Fruit fly (Drosophila melanogaster) whole organism, embryonic: ENCODE measurements around the gene CG9682.

Source experiments
- Blimp-1 ChIP-seq: fragments of 200-800 bp; sonication (Bioruptor generic); optimal IDR thresholded peaks from 3 replicates; lab custom pipeline; 2018; ENCODE audit warnings: missing biosample characterization, missing genetic modification characterization, mild to moderate bottlenecking, moderate library complexity, missing genetic modification reagents
- CG1024 ChIP-seq: fragments of 200-800 bp; sonication (Bioruptor generic); IDR thresholded peaks from 2 replicates; pipeline ENCODE4 v1.3.6; 2022; ENCODE audit warnings: missing biosample characterization, missing genetic modification characterization
- CG10959 ChIP-seq: fragments of 200-800 bp; sonication (Bioruptor generic); IDR thresholded peaks from 2 replicates; pipeline ENCODE4 v1.3.6; 2022; ENCODE audit warnings: missing biosample characterization, missing genetic modification characterization
- CG13424 ChIP-seq: fragments of 200-800 bp; sonication (Bioruptor generic); optimal IDR thresholded peaks from 2 replicates; lab custom pipeline; 2019; ENCODE audit warnings: missing biosample characterization, mild to moderate bottlenecking, missing genetic modification characterization, moderate library complexity
- CG15269 ChIP-seq: fragments of 200-800 bp; sonication (Bioruptor generic); optimal IDR thresholded peaks from 2 replicates; lab custom pipeline; 2018; ENCODE audit warnings: missing biosample characterization, mild to moderate bottlenecking, missing genetic modification characterization, moderate library complexity
- CG17328 ChIP-seq: fragments of 200-800 bp; sonication (Bioruptor generic); IDR thresholded peaks from 2 replicates; pipeline ENCODE4 v1.3.6; 2022; ENCODE audit warnings: missing biosample characterization, missing genetic modification characterization
- CG2678 ChIP-seq: fragments of 200-800 bp; sonication (Bioruptor generic); optimal IDR thresholded peaks from 3 replicates; lab custom pipeline; 2019; ENCODE audit warnings: missing biosample characterization, mild to moderate bottlenecking, missing genetic modification characterization, moderate library complexity
- CG31441 ChIP-seq: fragments of 200-800 bp; sonication (Bioruptor generic); IDR thresholded peaks from 2 replicates; pipeline ENCODE4 v1.3.6; 2022; ENCODE audit warnings: missing biosample characterization, missing genetic modification characterization
- CG32532 ChIP-seq: fragments of 200-800 bp; sonication (Bioruptor generic); IDR thresholded peaks from 2 replicates; pipeline ENCODE4 v1.3.6; 2022; ENCODE audit warnings: missing biosample characterization, missing genetic modification characterization
- CG4707 ChIP-seq: fragments of 200-800 bp; sonication (Bioruptor generic); optimal IDR thresholded peaks from 2 replicates; lab custom pipeline; 2018; ENCODE audit warnings: missing biosample characterization, mild to moderate bottlenecking, missing genetic modification characterization, moderate library complexity
- CG5180 ChIP-seq: fragments of 200-800 bp; sonication (Bioruptor generic); optimal IDR thresholded peaks from 3 replicates; lab custom pipeline; 2017; ENCODE audit warnings: missing biosample characterization, missing genetic modification characterization, mild to moderate bottlenecking, moderate library complexity, missing genetic modification reagents
- CG6272 ChIP-seq: fragments of 200-800 bp; sonication (Bioruptor generic); IDR thresholded peaks from 2 replicates; pipeline ENCODE4 v1.3.6; 2022; ENCODE audit warnings: missing biosample characterization, missing genetic modification characterization
- CG6689 ChIP-seq: fragments of 200-800 bp; sonication (Bioruptor generic); IDR thresholded peaks from 2 replicates; pipeline ENCODE4 v1.3.6; 2022; ENCODE audit warnings: missing biosample characterization, missing genetic modification characterization
- CG7839 ChIP-seq: fragments of 200-800 bp; sonication (Bioruptor generic); optimal IDR thresholded peaks from 3 replicates; lab custom pipeline; 2018; ENCODE audit warnings: missing biosample characterization, mild to moderate bottlenecking, missing genetic modification characterization, moderate library complexity
- CG8388 ChIP-seq: fragments of 200-800 bp; sonication (Bioruptor generic); optimal IDR thresholded peaks from 2 replicates; lab custom pipeline; 2019; ENCODE audit warnings: missing biosample characterization, mild to moderate bottlenecking, missing genetic modification characterization, moderate library complexity
- CG8478 ChIP-seq: fragments of >200 bp; optimal IDR thresholded peaks from 2 replicates; lab custom pipeline; 2018
- CTCF ChIP-seq: fragments of 200-800 bp; sonication (Bioruptor generic); optimal IDR thresholded peaks from 2 replicates; lab custom pipeline; 2017; ENCODE audit warnings: missing biosample characterization, mild to moderate bottlenecking, missing genetic modification characterization, moderate library complexity
- CkIIα-i1 ChIP-seq: fragments of 200-800 bp; sonication (Bioruptor generic); IDR thresholded peaks from 2 replicates; pipeline ENCODE4 v1.3.6; 2022; ENCODE audit warnings: missing biosample characterization, missing genetic modification characterization
- D19A ChIP-seq: fragments of 200-800 bp; optimal IDR thresholded peaks from 3 replicates; lab custom pipeline; 2019; ENCODE audit warnings: missing biosample characterization, mild to moderate bottlenecking, missing genetic modification characterization, moderate library complexity
- Fer2 ChIP-seq: fragments of 200-800 bp; sonication (Bioruptor generic); optimal IDR thresholded peaks from 2 replicates; lab custom pipeline; 2018; ENCODE audit warnings: missing biosample characterization, mild to moderate bottlenecking, missing genetic modification characterization, moderate library complexity
- Hr51 ChIP-seq, 2 experiments: fragments of 200-800 bp; sonication (Bioruptor generic); optimal IDR thresholded peaks; 2 replicates in 1 of 2; 3 replicates in 1 of 2; lab custom pipeline; 2016 to 2018; ENCODE audit warnings: missing biosample characterization in 2 of 2, missing genetic modification characterization in 2 of 2, mild to moderate bottlenecking in 1 of 2, moderate library complexity in 1 of 2
- Myb ChIP-seq: fragments of 200-800 bp; sonication (Bioruptor generic); optimal IDR thresholded peaks from 2 replicates; lab custom pipeline; 2016; ENCODE audit warnings: missing biosample characterization, missing genetic modification characterization
- PHDP ChIP-seq: fragments of 200-800 bp; sonication (Bioruptor generic); optimal IDR thresholded peaks from 3 replicates; lab custom pipeline; 2018; ENCODE audit warnings: missing biosample characterization, mild to moderate bottlenecking, missing genetic modification characterization, moderate library complexity
- Side ChIP-seq: fragments of 200-800 bp; sonication (Bioruptor generic); optimal IDR thresholded peaks from 2 replicates; lab custom pipeline; 2016; ENCODE audit warnings: missing biosample characterization, missing genetic modification characterization
- Xbp1 ChIP-seq: fragments of 200-800 bp; sonication (Bioruptor generic); optimal IDR thresholded peaks from 3 replicates; lab custom pipeline; 2016; ENCODE audit warnings: missing biosample characterization, mild to moderate bottlenecking, missing genetic modification characterization
- YL-1 ChIP-seq: fragments of 200-800 bp; sonication (Bioruptor generic); optimal IDR thresholded peaks from 3 replicates; lab custom pipeline; 2017; ENCODE audit warnings: missing biosample characterization, mild to moderate bottlenecking, missing genetic modification characterization
- ash1 ChIP-seq: fragments of 200-800 bp; sonication (Bioruptor generic); optimal IDR thresholded peaks from 2 replicates; lab custom pipeline; 2018; ENCODE audit warnings: missing biosample characterization, mild to moderate bottlenecking, missing genetic modification characterization
- bsh ChIP-seq, 2 experiments: fragments of 200-800 bp; sonication (Bioruptor generic); optimal IDR thresholded peaks; 2 replicates each; lab custom pipeline; 2017 to 2018; ENCODE audit warnings: mild to moderate bottlenecking in 2 of 2, missing biosample characterization in 2 of 2, missing genetic modification characterization in 2 of 2, moderate library complexity in 1 of 2
- ci ChIP-seq: fragments of 200-800 bp; sonication (Bioruptor generic); IDR thresholded peaks from 3 replicates; pipeline ENCODE4 v1.3.6; 2022; ENCODE audit warnings: missing biosample characterization, missing genetic modification characterization
- da ChIP-seq: fragments of 200-800 bp; sonication (Bioruptor generic); optimal IDR thresholded peaks from 2 replicates; lab custom pipeline; 2016; ENCODE audit warnings: missing biosample characterization, missing genetic modification characterization
- dmrt11E ChIP-seq: fragments of 200-800 bp; sonication (Bioruptor generic); optimal IDR thresholded peaks from 3 replicates; lab custom pipeline; 2018; ENCODE audit warnings: missing biosample characterization, mild to moderate bottlenecking, missing genetic modification characterization, moderate library complexity
- gem ChIP-seq: fragments of 200-800 bp; sonication (Bioruptor generic); optimal IDR thresholded peaks from 2 replicates; lab custom pipeline; 2019; ENCODE audit warnings: missing biosample characterization, mild to moderate bottlenecking, missing genetic modification characterization, moderate library complexity
- org-1 ChIP-seq: fragments of 200-800 bp; sonication (Bioruptor generic); optimal IDR thresholded peaks from 2 replicates; lab custom pipeline; 2017; ENCODE audit warnings: missing biosample characterization, missing genetic modification characterization
- otp ChIP-seq: fragments of 200-800 bp; sonication (Bioruptor generic); IDR thresholded peaks from 3 replicates; pipeline ENCODE4, ENCODE4 v1.3.6; 2022; ENCODE audit warnings: missing biosample characterization, missing genetic modification characterization
- p53 ChIP-seq: fragments of 200-800 bp; sonication (Bioruptor generic); optimal IDR thresholded peaks from 2 replicates; lab custom pipeline; 2016; ENCODE audit warnings: missing biosample characterization, missing genetic modification characterization
- ranshi ChIP-seq: fragments of 200-800 bp; sonication (Bioruptor generic); IDR thresholded peaks from 2 replicates; pipeline ENCODE4 v1.3.6; 2022; ENCODE audit warnings: missing biosample characterization, missing genetic modification characterization
- repo ChIP-seq: fragments of 200-800 bp; sonication (Bioruptor generic); optimal IDR thresholded peaks from 2 replicates; lab custom pipeline; 2016; ENCODE audit warnings: missing biosample characterization, missing genetic modification characterization
- row ChIP-seq: fragments of 200-800 bp; sonication (Bioruptor generic); IDR thresholded peaks from 3 replicates; pipeline ENCODE4 v1.3.6; 2022; ENCODE audit warnings: missing biosample characterization, missing genetic modification characterization
- run ChIP-seq: fragments of 200-800 bp; sonication (Bioruptor generic); optimal IDR thresholded peaks from 3 replicates; lab custom pipeline; 2018; ENCODE audit warnings: missing biosample characterization, mild to moderate bottlenecking, missing genetic modification characterization
- schlank ChIP-seq: fragments of 200-800 bp; sonication (Bioruptor generic); optimal IDR thresholded peaks from 2 replicates; lab custom pipeline; 2018; ENCODE audit warnings: missing biosample characterization, mild to moderate bottlenecking, missing genetic modification characterization
- sd ChIP-seq: fragments of 200-800 bp; sonication (Bioruptor generic); optimal IDR thresholded peaks from 3 replicates; lab custom pipeline; 2018; ENCODE audit warnings: missing biosample characterization, mild to moderate bottlenecking, missing genetic modification characterization, moderate library complexity
- so ChIP-seq: fragments of 200-800 bp; sonication (Bioruptor generic); IDR thresholded peaks from 3 replicates; pipeline ENCODE4 v1.3.6; 2022; ENCODE audit warnings: missing biosample characterization, missing genetic modification characterization
- sr ChIP-seq: fragments of 200-800 bp; sonication (Bioruptor generic); IDR thresholded peaks from 3 replicates; pipeline ENCODE4 v1.3.6; 2022; ENCODE audit warnings: missing biosample characterization, missing genetic modification characterization
- twi ChIP-seq: fragments of 200-800 bp; optimal IDR thresholded peaks from 2 replicates; lab custom pipeline; 2019; ENCODE audit warnings: missing biosample characterization, mild to moderate bottlenecking, missing genetic modification characterization, moderate library complexity
- unpg ChIP-seq: fragments of 200-800 bp; sonication (Bioruptor generic); optimal IDR thresholded peaks from 3 replicates; lab custom pipeline; 2018; ENCODE audit warnings: missing biosample characterization, mild to moderate bottlenecking, missing genetic modification characterization, moderate library complexity
- vvl ChIP-seq: fragments of 200-800 bp; sonication (Bioruptor generic); IDR thresholded peaks from 2 replicates; pipeline ENCODE4 v1.3.6; 2022; ENCODE audit warnings: missing biosample characterization, missing genetic modification characterization
- zen2 ChIP-seq: fragments of 200-800 bp; sonication (Bioruptor generic); IDR thresholded peaks from 3 replicates; pipeline ENCODE4 v1.3.6; 2022; ENCODE audit warnings: missing biosample characterization, missing genetic modification characterization; ENCODE audit not compliant: partially characterized antibody
- zf30C ChIP-seq: fragments of 200-800 bp; sonication (Bioruptor generic); optimal IDR thresholded peaks from 3 replicates; lab custom pipeline; 2018; ENCODE audit warnings: missing biosample characterization, mild to moderate bottlenecking, missing genetic modification characterization

CG9682 gene

DNA sequence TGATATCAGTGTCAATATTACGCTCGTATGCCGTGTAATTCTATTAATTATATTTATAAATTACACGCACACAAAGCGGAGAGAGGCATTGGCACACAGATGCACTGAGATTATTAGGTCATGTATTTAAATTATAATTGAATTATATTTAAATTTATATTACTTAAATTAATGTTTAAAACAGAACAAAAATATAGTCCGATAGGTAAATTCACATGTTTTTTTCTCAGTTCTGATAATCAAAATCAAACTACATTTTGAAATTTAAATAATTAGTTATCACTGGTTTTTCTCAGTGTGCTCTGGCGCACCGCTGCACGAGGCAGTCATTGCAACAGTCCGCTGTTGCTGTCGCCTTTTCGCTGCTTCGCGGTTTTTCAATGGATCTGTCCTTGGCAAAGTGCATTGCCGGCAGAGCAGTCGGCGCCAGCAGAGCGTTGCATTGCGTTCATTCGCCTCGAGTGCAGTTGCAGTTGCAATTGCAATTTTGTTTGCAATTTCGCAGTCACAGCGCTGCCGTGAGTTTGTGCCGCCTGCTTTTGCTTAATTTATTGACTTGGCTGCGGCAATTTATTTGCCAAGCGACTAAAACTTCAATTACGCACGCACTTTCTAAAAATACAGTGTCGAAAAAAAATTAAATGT, 42.9 kb downstream of the CG9682 start (continued):
- TF ChIP-seq vvl (GFP tag; lab: Robert Waterston, UW), result no peak
- no peak for TF ChIP-seq sd (tag; lab: Kevin White, UChicago)
- TF ChIP-seq CG7839 (tag; lab: Kevin White, UChicago), result peak; percentile 27
- no peak for TF ChIP-seq da (GFP tag; lab: Kevin White, UChicago)
- TF ChIP-seq Side, result no peak
- no peak for TF ChIP-seq D19A (tag; lab: Kevin White, UChicago)
- no peak for TF ChIP-seq CG6272 (GFP tag; lab: Robert Waterston, UW)
- peak; percentile 2 for TF ChIP-seq CG2678 (tag; lab: Kevin White, UChicago)
- TF ChIP-seq otp, result no peak
- TF ChIP-seq schlank (tag; lab: Kevin White, UChicago), result no peak
- TF ChIP-seq ash1, result no peak

DNA sequence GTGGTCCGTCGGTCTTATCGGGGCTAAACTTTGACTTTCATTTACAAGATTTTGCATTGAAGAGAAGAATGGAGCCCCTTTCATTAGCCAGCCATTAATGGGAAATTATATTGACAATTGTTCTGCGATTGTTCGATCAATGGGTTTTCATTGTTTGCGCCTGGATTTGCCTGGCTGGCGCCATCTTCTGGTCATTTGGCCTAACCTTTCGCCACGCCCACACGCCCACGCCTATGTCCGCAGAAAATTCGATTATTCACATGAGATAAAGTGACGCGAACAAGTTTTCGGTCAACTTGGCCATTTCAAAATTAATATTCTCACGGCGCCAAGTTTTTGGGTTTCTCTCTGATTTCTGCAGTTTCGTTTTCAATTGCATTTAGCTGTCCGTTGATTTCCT, 43.9 kb downstream of the CG9682 start:
- TF ChIP-seq CTCF (peak; percentile 76), zen2 (GFP tag; lab: Robert Waterston, UW) (no peak), CG5180 (no peak), zf30C (GFP tag; lab: Kevin White, UChicago) (no peak), CG32532 (GFP tag; lab: Robert Waterston, UW) (0 out of 2 replicates have a peak, but pooled peaks have one; percentile 17), CkIIα-i1 (no peak), sr (GFP tag; lab: Robert Waterston, UW) (0 out of 3 replicates have a peak, but pooled peaks have one; percentile 10), p53 (GFP tag; lab: Kevin White, UChicago) (no peak), Fer2 (tag; lab: Kevin White, UChicago) (no peak), CG8478 (lab: Kevin White, UChicago) (no peak)
- TF ChIP-seq, all 482 proteins: peak for 3

DNA sequence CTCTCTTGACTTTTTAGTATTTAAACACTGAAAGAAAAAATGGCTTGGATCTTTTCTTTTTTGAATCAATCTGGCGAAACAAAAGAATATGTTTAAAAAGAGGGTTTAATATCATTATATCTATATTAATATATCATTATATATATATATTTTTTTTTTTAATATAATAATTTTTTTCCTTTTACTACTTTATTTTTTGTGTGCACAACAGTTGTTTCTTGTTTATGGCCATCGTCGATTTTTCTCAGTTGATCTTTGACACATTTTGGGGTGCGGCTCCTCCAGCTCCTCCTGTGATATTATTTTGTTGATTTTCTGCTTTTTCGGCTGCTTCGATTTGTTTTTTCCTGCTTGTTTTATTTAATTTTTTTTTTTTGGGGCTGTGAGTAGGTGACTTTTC, 44.3 kb downstream of the CG9682 start:
- TF ChIP-seq row (GFP tag; lab: Robert Waterston, UW) (peak; percentile 17; the same call in 1 of the 3 replicates), CG7839 (tag; lab: Kevin White, UChicago) (peak; percentile 23), CG4707 (no peak), ranshi (0 out of 2 replicates have a peak, but pooled peaks have one; percentile 13), run (tag; lab: Kevin White, UChicago) (no peak), YL-1 (GFP tag; lab: Kevin White, UChicago) (no peak), ci (GFP tag; lab: Robert Waterston, UW) (no peak), Blimp-1 (GFP tag; lab: Kevin White, UChicago) (peak; percentile 3), CG31441 (no peak), CG17328 (0 out of 2 replicates have a peak, but pooled peaks have one; percentile 37), CG13424 (tag; lab: Kevin White, UChicago) (peak; percentile 41), unpg (GFP tag; lab: Kevin White, UChicago) (peak; percentile 32), org-1 (no peak), gem (tag; lab: Kevin White, UChicago) (peak; percentile 57), CG1024 (GFP tag; lab: Robert Waterston, UW) (no peak), bsh (GFP tag; optimal IDR thresholded peaks at IDR 0.05; lab: Kevin White, UChicago) (peak in 1 of 2 experiments; percentile 36), twi (tag; lab: Kevin White, UChicago) (no peak), Myb (GFP tag; lab: Kevin White, UChicago) (no peak), CG6689 (GFP tag; lab: Robert Waterston, UW) (no peak), CG8388 (GFP tag; lab: Kevin White, UChicago) (peak; percentile 13), CG10959 (GFP tag; lab: Robert Waterston, UW) (no peak), CG15269 (tag; lab: Kevin White, UChicago) (peak; percentile 54), so (GFP tag; lab: Robert Waterston, UW) (peak; percentile 37; the same call in 1 of the 3 replicates), repo (GFP tag; lab: Kevin White, UChicago) (no peak), dmrt11E (tag; lab: Kevin White, UChicago) (peak; percentile 27), Hr51 (GFP tag; optimal IDR thresholded peaks at IDR 0.05; lab: Kevin White, UChicago) (peak in 1 of 2 experiments; percentile 52), Xbp1 (GFP tag; lab: Kevin White, UChicago) (peak; percentile 7), PHDP (tag; lab: Kevin White, UChicago) (peak; percentile 44)
